Worm (Caenorhabditis elegans) whole organism, young adult: ENCODE results near the gene lin-18.

Experiments
- B0035.1 ChIP-seq: sonication (generic microtip); optimal IDR thresholded peaks from 2 replicates; lab custom pipeline; 2016; ENCODE audit warnings: missing genetic modification characterization, mild to moderate bottlenecking, missing compliant biosample characterization, missing genotype, missing genetic modification reagents
- B0261.1 ChIP-seq: sonication (generic microtip); optimal IDR thresholded peaks from 2 replicates; lab custom pipeline; 2016; ENCODE audit warnings: mild to moderate bottlenecking, missing genetic modification characterization, moderate library complexity, missing compliant biosample characterization
- B0336.3 ChIP-seq: fragments of 200-800 bp; sonication (Bioruptor generic); IDR thresholded peaks from 2 replicates; pipeline ENCODE4 v1.3.6; 2022; ENCODE audit warnings: missing genetic modification characterization, missing compliant biosample characterization
- C06A6.2 ChIP-seq: fragments of 200-800 bp; sonication (Bioruptor generic); conservative IDR thresholded peaks from 2 replicates; pipeline ENCODE4 v1.3.6; 2022; ENCODE audit warnings: missing genetic modification characterization, missing compliant biosample characterization
- D2030.7 ChIP-seq: fragments of 200-800 bp; sonication (Bioruptor generic); IDR thresholded peaks from 2 replicates; pipeline ENCODE4 v1.3.6; 2022; ENCODE audit warnings: missing genetic modification reagents, missing genetic modification characterization, missing compliant biosample characterization
- F39B2.1 ChIP-seq: fragments of 200-800 bp; sonication (Bioruptor generic); IDR thresholded peaks from 2 replicates; pipeline ENCODE4 v1.3.6; 2022; ENCODE audit warnings: missing genetic modification reagents, missing genetic modification characterization, missing compliant biosample characterization
- F52B5.7 ChIP-seq: sonication (generic microtip); optimal IDR thresholded peaks from 2 replicates; lab custom pipeline; 2016; ENCODE audit warnings: mild to moderate bottlenecking, missing genetic modification characterization, missing compliant biosample characterization
- F57C9.4 ChIP-seq: sonication (generic microtip); optimal IDR thresholded peaks from 2 replicates; lab custom pipeline; 2017; ENCODE audit warnings: mild to moderate bottlenecking, missing genetic modification characterization, missing compliant biosample characterization
- K12H6.12 ChIP-seq: fragments of 200-800 bp; sonication (Bioruptor generic); optimal IDR thresholded peaks from 2 replicates; lab custom pipeline; 2018; ENCODE audit warnings: mild to moderate bottlenecking, missing genetic modification characterization, missing compliant biosample characterization
- Y53G8AR.9 ChIP-seq: fragments of 200-800 bp; sonication (Bioruptor generic); conservative IDR thresholded peaks from 2 replicates; pipeline ENCODE4 v1.3.6; 2022; ENCODE audit warnings: missing genetic modification reagents, missing genetic modification characterization, missing compliant biosample characterization
- Y56A3A.18 ChIP-seq: fragments of 200-800 bp; sonication (Bioruptor generic); IDR thresholded peaks from 2 replicates; pipeline ENCODE4 v1.3.6; 2022; ENCODE audit warnings: missing genetic modification reagents, missing genetic modification characterization, missing compliant biosample characterization
- ZK185.1 ChIP-seq: sonication (generic microtip); optimal IDR thresholded peaks from 2 replicates; lab custom pipeline; 2016; ENCODE audit warnings: mild to moderate bottlenecking, missing genetic modification characterization, missing compliant biosample characterization; ENCODE audit not compliant: poor library complexity, severe bottlenecking
- atf-7 ChIP-seq: sonication (generic microtip); optimal IDR thresholded peaks from 2 replicates; lab custom pipeline; 2017; ENCODE audit warnings: mild to moderate bottlenecking, missing genetic modification characterization, missing compliant biosample characterization
- attf-5 ChIP-seq: fragments of 200-800 bp; sonication (Bioruptor generic); optimal IDR thresholded peaks from 2 replicates; lab custom pipeline; 2018; ENCODE audit warnings: mild to moderate bottlenecking, missing genetic modification characterization, missing compliant biosample characterization
- ccch-3 ChIP-seq: fragments of 200-800 bp; sonication (Bioruptor generic); optimal IDR thresholded peaks from 2 replicates; lab custom pipeline; 2018; ENCODE audit warnings: mild to moderate bottlenecking, missing genetic modification characterization, missing compliant biosample characterization
- die-1 ChIP-seq: sonication (generic microtip); optimal IDR thresholded peaks from 2 replicates; lab custom pipeline; 2016; ENCODE audit warnings: missing genotype, mild to moderate bottlenecking, missing genetic modification characterization, missing compliant biosample characterization
- dpff-1 ChIP-seq: sonication (generic microtip); optimal IDR thresholded peaks from 2 replicates; lab custom pipeline; 2017; ENCODE audit warnings: mild to moderate bottlenecking, missing genetic modification characterization, missing compliant biosample characterization
- egl-18 ChIP-seq: fragments of 200-800 bp; sonication (Bioruptor generic); IDR thresholded peaks from 2 replicates; pipeline ENCODE4 v1.3.6; 2022; ENCODE audit warnings: missing genetic modification reagents, missing genetic modification characterization, missing compliant biosample characterization
- egrh-3 ChIP-seq: fragments of 200-800 bp; sonication (Bioruptor generic); IDR thresholded peaks from 2 replicates; pipeline ENCODE4 v1.3.6; 2022; ENCODE audit warnings: missing genetic modification reagents, missing genetic modification characterization, missing compliant biosample characterization
- fkh-3 ChIP-seq: sonication (generic microtip); optimal IDR thresholded peaks from 2 replicates; lab custom pipeline; 2016; ENCODE audit warnings: mild to moderate bottlenecking, missing genetic modification characterization, missing compliant biosample characterization
- gei-17 ChIP-seq: fragments of 200-800 bp; sonication (Bioruptor generic); optimal IDR thresholded peaks from 2 replicates; lab custom pipeline; 2018; ENCODE audit warnings: mild to moderate bottlenecking, missing genetic modification characterization, missing compliant biosample characterization
- hmg-1.2 ChIP-seq: fragments of 200-800 bp; sonication (Bioruptor generic); IDR thresholded peaks from 2 replicates; pipeline ENCODE4 v1.3.6; 2022; ENCODE audit warnings: missing genetic modification reagents, missing genetic modification characterization, missing compliant biosample characterization
- let-526 ChIP-seq: fragments of 200-800 bp; sonication (Bioruptor generic); IDR thresholded peaks from 2 replicates; pipeline ENCODE4 v1.3.6; 2022; ENCODE audit warnings: missing genetic modification reagents, missing genetic modification characterization, missing compliant biosample characterization
- madf-10 ChIP-seq: sonication (generic microtip); optimal IDR thresholded peaks from 2 replicates; lab custom pipeline; 2016; ENCODE audit warnings: mild to moderate bottlenecking, missing genetic modification characterization, missing compliant biosample characterization
- madf-3 ChIP-seq: fragments of 200-800 bp; sonication (Bioruptor generic); IDR thresholded peaks from 2 replicates; pipeline ENCODE4 v1.3.6; 2022; ENCODE audit warnings: missing genetic modification reagents, missing genetic modification characterization, missing compliant biosample characterization
- mel-28 ChIP-seq: sonication (generic microtip); optimal IDR thresholded peaks from 2 replicates; lab custom pipeline; 2016; ENCODE audit warnings: borderline replicate concordance, mild to moderate bottlenecking, missing genetic modification characterization, missing compliant biosample characterization
- mes-4 ChIP-seq: sonication (generic microtip); optimal IDR thresholded peaks from 2 replicates; lab custom pipeline; 2016; ENCODE audit warnings: missing genotype, missing genetic modification characterization, missing compliant biosample characterization
- nfya-2 ChIP-seq: fragments of 200-800 bp; sonication (Bioruptor generic); IDR thresholded peaks from 2 replicates; pipeline ENCODE4 v1.3.6; 2022; ENCODE audit warnings: missing genetic modification reagents, missing genetic modification characterization, missing compliant biosample characterization
- nhr-120 ChIP-seq: fragments of 200-800 bp; sonication (Bioruptor generic); IDR thresholded peaks from 2 replicates; pipeline ENCODE4 v1.3.6; 2022; ENCODE audit warnings: missing genetic modification characterization, missing compliant biosample characterization
- nhr-179 ChIP-seq: sonication (generic microtip); optimal IDR thresholded peaks from 2 replicates; lab custom pipeline; 2016; ENCODE audit warnings: mild to moderate bottlenecking, missing genetic modification characterization, missing compliant biosample characterization
- nhr-80 ChIP-seq: sonication (generic microtip); optimal IDR thresholded peaks from 2 replicates; lab custom pipeline; 2016; ENCODE audit warnings: missing genetic modification characterization, missing compliant biosample characterization
- rcor-1 ChIP-seq: fragments of 200-800 bp; sonication (Bioruptor generic); IDR thresholded peaks from 2 replicates; pipeline ENCODE4 v1.3.6; 2022; ENCODE audit warnings: missing genetic modification reagents, missing genetic modification characterization, missing compliant biosample characterization
- rpc-1 ChIP-seq, 2 experiments: fragments of 150-350 bp in 1 of 2; sonication (generic microtip) in 1 of 2; optimal IDR thresholded peaks; 2 replicates each; lab custom pipeline; 2014 to 2018; ENCODE audit warnings: missing biosample characterization in 1 of 2, missing genetic modification characterization in 1 of 2, missing genetic modification reagents in 1 of 2, missing genotype in 1 of 2
- sea-2 ChIP-seq: fragments of 200-800 bp; sonication (Bioruptor generic); IDR thresholded peaks from 2 replicates; pipeline ENCODE4 v1.3.6; 2022; ENCODE audit warnings: missing genetic modification characterization, missing compliant biosample characterization
- snpc-1.1 ChIP-seq: sonication (generic microtip); optimal IDR thresholded peaks from 2 replicates; lab custom pipeline; 2017; ENCODE audit warnings: missing genetic modification characterization, mild to moderate bottlenecking, missing compliant biosample characterization, antibody characterized with exemption, moderate library complexity, missing genotype, missing genetic modification reagents; ENCODE audit not compliant: insufficient read depth
- tbp1 ChIP-seq: fragments of 200-800 bp; sonication (Bioruptor generic); optimal IDR thresholded peaks from 2 replicates; lab custom pipeline; 2018; ENCODE audit warnings: mild to moderate bottlenecking, missing genetic modification characterization, missing compliant biosample characterization
- zfh-2 ChIP-seq: fragments of 200-800 bp; sonication (Bioruptor generic); conservative IDR thresholded peaks from 2 replicates; pipeline ENCODE4 v1.3.6; 2022; ENCODE audit warnings: missing genetic modification reagents, missing genetic modification characterization, missing compliant biosample characterization
- zim-3 ChIP-seq: sonication (generic microtip); optimal IDR thresholded peaks from 2 replicates; lab custom pipeline; 2017; ENCODE audit warnings: mild to moderate bottlenecking, missing genetic modification characterization, moderate library complexity, missing compliant biosample characterization

lin-18 gene

ce11 chrX:3945681-3946080 lies 12.7 kb upstream of the lin-18 start (continued):
- TF ChIP-seq K12H6.12 (peak; percentile 54), nfya-2 (no peak)

ce11 chrX:3949026-3949425 lies 9.3 kb upstream of the lin-18 start:
- TF ChIP-seq nhr-179 (tag; lab: Kevin White, UChicago) (no peak), nhr-80 (tag; lab: Kevin White, UChicago) (peak; percentile 72), B0035.1 (tag; lab: Kevin White, UChicago) (no peak), attf-5 (GFP tag; lab: Kevin White, UChicago) (no peak), ccch-3 (no peak)

- TF ChIP-seq rpc-1 (optimal IDR thresholded peaks at IDR 0.05; lab: Kevin White, UChicago), result no peak
- peak; percentile 59 for TF ChIP-seq rpc-1 (tag; optimal IDR thresholded peaks at IDR 0.05; lab: Kevin White, UChicago)
- TF ChIP-seq fkh-3, result no peak
- TF ChIP-seq B0261.1 (tag; lab: Kevin White, UChicago), result peak; percentile 53
- TF ChIP-seq tbp1 (GFP tag; lab: Kevin White, UChicago), result peak; percentile 80
- no peak for TF ChIP-seq zim-3 (tag; lab: Kevin White, UChicago)
- TF ChIP-seq egl-18 (GFP tag; lab: Robert Waterston, UW), result 0 out of 2 replicates have a peak, but pooled peaks have one; percentile 31
- TF ChIP-seq gei-17 (GFP tag; lab: Kevin White, UChicago), result no peak
These were observed 8.6 kb upstream of the lin-18 start for ce11 chrX:3949763-3950162.

- TF ChIP-seq let-526 (GFP tag; lab: Robert Waterston, UW) (no peak), rcor-1 (no peak), C06A6.2 (GFP tag; lab: Robert Waterston, UW) (no peak), madf-10 (no peak), nhr-80 (tag; lab: Kevin White, UChicago) (peak; percentile 84), atf-7 (tag; lab: Kevin White, UChicago) (no peak), madf-3 (GFP tag; lab: Robert Waterston, UW) (no peak)
These were observed 5.6 kb upstream of the lin-18 start for ce11 chrX:3952737-3953136.

ce11 chrX:3957475-3958204 lies 712 bp upstream of the lin-18 start:
- TF ChIP-seq Y53G8AR.9 (GFP tag; lab: Robert Waterston, UW), result no peak
- TF ChIP-seq nhr-80 (tag; lab: Kevin White, UChicago), result no peak
- TF ChIP-seq Y56A3A.18 (GFP tag; lab: Robert Waterston, UW), result no peak
- TF ChIP-seq ZK185.1 (tag; lab: Kevin White, UChicago), result no peak
- TF ChIP-seq dpff-1 (tag; lab: Kevin White, UChicago), result no peak
- TF ChIP-seq F52B5.7 (tag; lab: Kevin White, UChicago), result no peak
- no peak for TF ChIP-seq die-1 (tag; lab: Kevin White, UChicago)
- TF ChIP-seq sea-2 (GFP tag; lab: Robert Waterston, UW), result no peak
- TF ChIP-seq egrh-3 (GFP tag; lab: Robert Waterston, UW), result no peak

ce11 chrX:3959221-3959620 lies 869 bp downstream of the lin-18 start:
- TF ChIP-seq nhr-80 (tag; lab: Kevin White, UChicago) (no peak), atf-7 (tag; lab: Kevin White, UChicago) (no peak), nhr-120 (GFP tag; lab: Robert Waterston, UW) (no peak), mel-28 (tag; lab: Kevin White, UChicago) (no peak), dpff-1 (tag; lab: Kevin White, UChicago) (no peak), B0261.1 (tag; lab: Kevin White, UChicago) (no peak), B0336.3 (no peak), die-1 (tag; lab: Kevin White, UChicago) (no peak), mes-4 (no peak), madf-10 (no peak), Y56A3A.18 (GFP tag; lab: Robert Waterston, UW) (no peak), B0035.1 (tag; lab: Kevin White, UChicago) (no peak), gei-17 (GFP tag; lab: Kevin White, UChicago) (no peak), hmg-1.2 (GFP tag; lab: Robert Waterston, UW) (no peak), F57C9.4 (tag; lab: Kevin White, UChicago) (no peak), zfh-2 (GFP tag; lab: Robert Waterston, UW) (no peak), snpc-1.1 (tag; lab: Kevin White, UChicago) (no peak), D2030.7 (GFP tag; lab: Robert Waterston, UW) (no peak), F39B2.1 (no peak)
